Fruit fly (Drosophila melanogaster) whole organism, pupa: ENCODE data around the gene Mon1.

Experiments
- CG12605 ChIP-seq: fragments of 200-800 bp; sonication (Bioruptor generic); IDR thresholded peaks from 2 replicates; pipeline ENCODE4 v1.3.6; 2022; ENCODE audit warnings: missing biosample characterization, missing genetic modification characterization
- CG13204 ChIP-seq: fragments of 200-800 bp; sonication (Bioruptor generic); optimal IDR thresholded peaks from 2 replicates; lab custom pipeline; 2018; ENCODE audit warnings: missing biosample characterization, mild to moderate bottlenecking, missing genetic modification characterization, moderate library complexity
- CG32121 ChIP-seq: fragments of 200-800 bp; sonication (Bioruptor generic); IDR thresholded peaks from 2 replicates; pipeline ENCODE4 v1.3.6; 2022; ENCODE audit warnings: missing biosample characterization, missing genetic modification characterization
- CG4496 ChIP-seq: fragments of 200-800 bp; sonication (Bioruptor generic); IDR thresholded peaks from 3 replicates; pipeline ENCODE4 v1.3.6; 2022; ENCODE audit warnings: missing biosample characterization, missing genetic modification characterization
- CG8159 ChIP-seq: fragments of 200-800 bp; sonication (Bioruptor generic); optimal IDR thresholded peaks from 3 replicates; lab custom pipeline; 2018; ENCODE audit warnings: missing biosample characterization, mild to moderate bottlenecking, missing genetic modification characterization, moderate library complexity
- Pif1A ChIP-seq: fragments of 200-800 bp; sonication (Bioruptor generic); optimal IDR thresholded peaks from 3 replicates; lab custom pipeline; 2016; ENCODE audit warnings: missing biosample characterization, missing genetic modification characterization
- fd96Ca ChIP-seq: fragments of 200-800 bp; sonication (Bioruptor generic); IDR thresholded peaks from 3 replicates; pipeline ENCODE4 v1.3.6; 2022; ENCODE audit warnings: missing biosample characterization, missing genetic modification characterization
- gl ChIP-seq: fragments of 200-800 bp; sonication (Bioruptor generic); optimal IDR thresholded peaks from 2 replicates; lab custom pipeline; 2018; ENCODE audit warnings: missing biosample characterization, mild to moderate bottlenecking, missing genetic modification characterization

DNA sequence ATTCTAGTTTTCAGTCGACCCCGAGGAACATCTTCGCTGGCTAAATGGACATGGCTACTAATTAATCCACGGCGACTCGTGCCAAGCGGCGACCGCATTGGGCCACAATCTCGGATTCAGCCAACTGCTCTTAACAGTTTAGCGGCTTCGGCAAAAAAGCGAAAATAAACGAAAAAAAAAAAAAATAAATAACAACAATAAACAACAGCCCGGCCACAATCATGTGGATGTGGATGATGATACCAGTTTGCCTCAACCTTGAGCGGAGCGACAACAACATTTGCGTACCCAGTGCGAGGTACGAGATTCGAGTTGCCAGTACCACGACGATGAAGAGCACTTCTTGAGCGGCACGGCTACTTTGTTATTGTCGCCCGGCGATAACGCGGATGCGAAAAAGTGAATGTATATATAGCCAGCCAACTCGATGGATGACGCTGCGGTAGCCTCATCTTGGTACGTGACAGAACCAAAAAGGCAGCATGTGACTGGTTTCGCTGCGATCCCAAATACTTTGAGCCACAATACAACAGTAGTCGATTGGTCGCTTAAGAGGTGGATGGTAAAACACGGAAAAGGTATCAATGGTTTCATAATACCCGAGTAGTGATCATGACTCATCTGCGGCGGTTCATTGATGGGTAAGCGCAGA is 42.4 kb upstream of the Mon1 start:
- TF ChIP-seq CG4496 (GFP tag; lab: Robert Waterston, UW) (no peak; the same call in 2 of the 3 replicates), CG12605 (no peak), CG8159 (tag; lab: Kevin White, UChicago) (no peak), CG13204 (peak; percentile 67), CG32121 (GFP tag; lab: Robert Waterston, UW) (no peak), Pif1A (GFP tag; lab: Kevin White, UChicago) (no peak), gl (no peak), fd96Ca (GFP tag; lab: Robert Waterston, UW) (no peak)
